Worm (Caenorhabditis elegans): ENCODE data around the gene npax-3.

DNA sequence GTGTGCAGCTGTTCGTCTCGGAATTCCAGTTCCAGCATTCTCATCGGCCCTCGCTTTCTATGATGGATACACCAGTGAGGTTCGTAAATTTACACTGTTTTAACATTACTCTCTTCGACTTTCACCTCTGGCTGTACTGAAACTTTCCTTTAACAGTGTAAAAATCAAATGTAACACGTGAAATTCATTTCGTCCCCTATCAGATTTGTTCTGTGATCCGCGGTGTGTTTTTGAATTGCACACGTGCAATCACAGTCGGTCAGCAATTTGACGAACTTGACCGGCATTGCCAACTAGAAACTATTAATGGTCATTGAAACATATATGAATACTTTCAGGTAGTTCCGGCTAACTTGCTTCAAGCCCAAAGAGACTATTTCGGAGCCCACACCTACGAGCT lies 50.9 kb downstream of the npax-3 start:
- TF ChIP-seq flt-1 (GFP tag; IDR thresholded peaks at IDR 0.05): no peak
- no peak for TF ChIP-seq med-1 (GFP tag; optimal IDR thresholded peaks at IDR 0.05; ENCODE audit: insufficient read depth)
- TF ChIP-seq tab-1 (GFP tag; IDR thresholded peaks at IDR 0.05): no peak
